Worm (Caenorhabditis elegans): ENCODE results near the gene tcer-1.

- no peak for TF ChIP-seq elt-3 (tag; optimal IDR thresholded peaks at IDR 0.05)
- no peak for TF ChIP-seq ztf-11 (tag; optimal IDR thresholded peaks at IDR 0.05)
- TF ChIP-seq jun-1 (tag; optimal IDR thresholded peaks at IDR 0.05) = no peak
- TF ChIP-seq nhr-11 (tag; optimal IDR thresholded peaks at IDR 0.05) = no peak
- no peak for TF ChIP-seq nhr-77 (tag; optimal IDR thresholded peaks at IDR 0.05)
- TF ChIP-seq unc-62 (GFP tag; optimal IDR thresholded peaks at IDR 0.05) = no peak
- TF ChIP-seq nhr-67 (tag; optimal IDR thresholded peaks at IDR 0.05) = no peak
Observed at ce11 chrII:7050021-7050722, at the start of gene tcer-1, which contains the start of gene ZK1127.5.

Measured in whole organism, L3 larva.